Fruit fly (Drosophila melanogaster) whole organism, embryonic: ENCODE results near the gene PK1-R.

Experiments used
- ATbp ChIP-seq: fragments of 200-800 bp; sonication (Bioruptor generic); optimal IDR thresholded peaks from 2 replicates; lab custom pipeline; 2017; ENCODE audit warnings: missing biosample characterization, mild to moderate bottlenecking, missing genetic modification characterization, missing genetic modification reagents
- Abd-B ChIP-seq: fragments of 200-800 bp; sonication (Bioruptor generic); optimal IDR thresholded peaks from 2 replicates; lab custom pipeline; 2018; ENCODE audit warnings: missing biosample characterization, mild to moderate bottlenecking, missing genetic modification characterization, moderate library complexity
- Adf1 ChIP-seq: fragments of 200-800 bp; sonication (Bioruptor generic); IDR thresholded peaks from 2 replicates; pipeline ENCODE4 v1.3.6; 2022; ENCODE audit warnings: missing biosample characterization, missing genetic modification characterization
- Asciz ChIP-seq: fragments of 200-800 bp; sonication (Bioruptor generic); optimal IDR thresholded peaks from 2 replicates; lab custom pipeline; 2017; ENCODE audit warnings: missing biosample characterization, mild to moderate bottlenecking, missing genetic modification characterization, missing genetic modification reagents
- B-H1 ChIP-seq: fragments of 200-800 bp; sonication (Bioruptor generic); IDR thresholded peaks from 3 replicates; pipeline ENCODE4 v1.3.6; 2022; ENCODE audit warnings: missing biosample characterization, missing genetic modification characterization
- CG11247 ChIP-seq: fragments of 200-800 bp; sonication (Bioruptor generic); IDR thresholded peaks from 2 replicates; pipeline ENCODE4 v1.3.6; 2022; ENCODE audit warnings: missing biosample characterization, missing genetic modification characterization
- CG11695 ChIP-seq: fragments of 200-800 bp; sonication (Bioruptor generic); IDR thresholded peaks from 3 replicates; pipeline ENCODE4 v1.3.6; 2022; ENCODE audit warnings: missing biosample characterization, missing genetic modification characterization
- CG13296 ChIP-seq: fragments of 200-800 bp; sonication (Bioruptor generic); optimal IDR thresholded peaks from 3 replicates; lab custom pipeline; 2018; ENCODE audit warnings: missing biosample characterization, mild to moderate bottlenecking, missing genetic modification characterization
- CG14014 ChIP-seq: fragments of 200-800 bp; sonication (Bioruptor generic); IDR thresholded peaks from 2 replicates; pipeline ENCODE4 v1.3.6; 2022; ENCODE audit warnings: missing biosample characterization, missing genetic modification characterization
- CG17829 ChIP-seq: fragments of 200-800 bp; optimal IDR thresholded peaks from 2 replicates; lab custom pipeline; 2019; ENCODE audit warnings: missing biosample characterization, mild to moderate bottlenecking, missing genetic modification characterization, moderate library complexity
- CG18476 ChIP-seq: fragments of 200-800 bp; sonication (Bioruptor generic); optimal IDR thresholded peaks from 2 replicates; lab custom pipeline; 2016; ENCODE audit warnings: missing biosample characterization, mild to moderate bottlenecking, missing genetic modification characterization
- CG18619 ChIP-seq: fragments of 200-800 bp; sonication (Bioruptor generic); optimal IDR thresholded peaks from 3 replicates; lab custom pipeline; 2017; ENCODE audit warnings: missing biosample characterization, mild to moderate bottlenecking, missing genetic modification characterization
- CG2678 ChIP-seq: fragments of 200-800 bp; sonication (Bioruptor generic); optimal IDR thresholded peaks from 3 replicates; lab custom pipeline; 2019; ENCODE audit warnings: missing biosample characterization, mild to moderate bottlenecking, missing genetic modification characterization, moderate library complexity
- CG30403 ChIP-seq: fragments of 200-800 bp; sonication (Bioruptor generic); optimal IDR thresholded peaks from 3 replicates; lab custom pipeline; 2016; ENCODE audit warnings: missing biosample characterization, missing genetic modification characterization
- CG6654 ChIP-seq: fragments of 200-800 bp; sonication (Bioruptor generic); optimal IDR thresholded peaks from 2 replicates; lab custom pipeline; 2017; ENCODE audit warnings: missing biosample characterization, mild to moderate bottlenecking, missing genetic modification characterization
- CG7372 ChIP-seq: fragments of 200-800 bp; sonication (Bioruptor generic); IDR thresholded peaks from 2 replicates; pipeline ENCODE4 v1.3.6; 2022; ENCODE audit warnings: missing biosample characterization, missing genetic modification characterization
- CG7786 ChIP-seq: fragments of 200-800 bp; sonication (Bioruptor generic); optimal IDR thresholded peaks from 2 replicates; lab custom pipeline; 2016; ENCODE audit warnings: missing biosample characterization, missing genetic modification characterization
- CG9609 ChIP-seq: fragments of 200-800 bp; sonication (Bioruptor generic); optimal IDR thresholded peaks from 3 replicates; lab custom pipeline; 2016; ENCODE audit warnings: missing biosample characterization, missing genetic modification characterization
- D ChIP-seq, 2 experiments: fragments of 200-800 bp in 1 of 2; fragments of >200 bp in 1 of 2; sonication (Bioruptor generic) in 1 of 2; optimal IDR thresholded peaks; 2 replicates in 1 of 2; 3 replicates in 1 of 2; lab custom pipeline; 2017; ENCODE audit warnings: mild to moderate bottlenecking in 1 of 2, missing biosample characterization in 1 of 2, missing genetic modification characterization in 1 of 2, missing genetic modification reagents in 1 of 2
- Deaf1 ChIP-seq: fragments of 200-800 bp; optimal IDR thresholded peaks from 3 replicates; lab custom pipeline; 2019; ENCODE audit warnings: missing biosample characterization, mild to moderate bottlenecking, missing genetic modification characterization, moderate library complexity
- Drgx ChIP-seq: fragments of 200-800 bp; sonication (Bioruptor generic); IDR thresholded peaks from 2 replicates; pipeline ENCODE4 v1.3.6; 2022; ENCODE audit warnings: missing biosample characterization, missing genetic modification characterization
- E2f1 ChIP-seq: fragments of 200-800 bp; sonication (Bioruptor generic); IDR thresholded peaks from 2 replicates; pipeline ENCODE4 v1.3.6; 2022; ENCODE audit warnings: missing biosample characterization, missing genetic modification characterization
- Eip74EF ChIP-seq, 2 experiments: fragments of 200-800 bp in 1 of 2; fragments of >200 bp in 1 of 2; sonication (Bioruptor generic) in 1 of 2; optimal IDR thresholded peaks; 2 replicates each; lab custom pipeline; 2017 to 2019; ENCODE audit warnings: missing biosample characterization in 2 of 2, missing genetic modification characterization in 2 of 2, mild to moderate bottlenecking in 1 of 2, moderate library complexity in 1 of 2
- Fer1 ChIP-seq: fragments of 200-800 bp; sonication (Bioruptor generic); optimal IDR thresholded peaks from 2 replicates; lab custom pipeline; 2017; ENCODE audit warnings: missing biosample characterization, mild to moderate bottlenecking, missing genetic modification characterization
- Fer3 ChIP-seq: fragments of 200-800 bp; sonication (Bioruptor generic); optimal IDR thresholded peaks from 2 replicates; lab custom pipeline; 2018; ENCODE audit warnings: missing biosample characterization, mild to moderate bottlenecking, missing genetic modification characterization, moderate library complexity
- H15 ChIP-seq: fragments of 200-800 bp; sonication (Bioruptor generic); IDR thresholded peaks from 3 replicates; pipeline ENCODE4 v1.3.6; 2022; ENCODE audit warnings: missing biosample characterization, missing genetic modification characterization
- HLH3B ChIP-seq: fragments of 200-800 bp; sonication (Bioruptor generic); IDR thresholded peaks from 2 replicates; pipeline ENCODE4 v1.3.6; 2022; ENCODE audit warnings: missing biosample characterization, missing genetic modification characterization
- Hmr ChIP-seq: fragments of 200-800 bp; sonication (Bioruptor generic); optimal IDR thresholded peaks from 3 replicates; lab custom pipeline; 2017; ENCODE audit warnings: mild to moderate bottlenecking, missing biosample characterization, missing genetic modification reagents, missing genetic modification characterization
- Meics ChIP-seq: fragments of 200-800 bp; sonication (Bioruptor generic); optimal IDR thresholded peaks from 2 replicates; lab custom pipeline; 2017; ENCODE audit warnings: missing biosample characterization, mild to moderate bottlenecking, missing genetic modification characterization
- Oaz ChIP-seq: fragments of 200-800 bp; sonication (Bioruptor generic); IDR thresholded peaks from 2 replicates; pipeline ENCODE4 v1.3.6; 2022; ENCODE audit warnings: missing biosample characterization, missing genetic modification characterization
- Optix ChIP-seq: fragments of 200-800 bp; sonication (Bioruptor generic); IDR thresholded peaks from 3 replicates; pipeline ENCODE4 v1.3.6; 2022; ENCODE audit warnings: missing biosample characterization, missing genetic modification characterization
- Usf ChIP-seq: fragments of 200-800 bp; sonication (Bioruptor generic); optimal IDR thresholded peaks from 2 replicates; lab custom pipeline; 2017; ENCODE audit warnings: missing genotype, missing biosample characterization, missing genetic modification characterization
- Vsx1 ChIP-seq: fragments of 200-800 bp; sonication (Bioruptor generic); optimal IDR thresholded peaks from 2 replicates; lab custom pipeline; 2017; ENCODE audit warnings: missing biosample characterization, mild to moderate bottlenecking, missing genetic modification characterization, missing genetic modification reagents
- ara ChIP-seq: fragments of 200-800 bp; sonication (Bioruptor generic); IDR thresholded peaks from 2 replicates; pipeline ENCODE4 v1.3.6; 2022; ENCODE audit warnings: missing biosample characterization, missing genetic modification characterization
- bcd ChIP-seq: fragments of 200-800 bp; sonication (Bioruptor generic); optimal IDR thresholded peaks from 2 replicates; lab custom pipeline; 2017; ENCODE audit warnings: missing biosample characterization, mild to moderate bottlenecking, missing genetic modification characterization
- eve ChIP-seq, 2 experiments: fragments of >200 bp; optimal IDR thresholded peaks; 2 replicates each; lab custom pipeline; 2017; ENCODE audit warnings: missing biosample characterization in 2 of 2, missing genetic modification characterization in 2 of 2
- gce ChIP-seq: fragments of 200-800 bp; sonication (Bioruptor generic); IDR thresholded peaks from 3 replicates; pipeline ENCODE4 v1.3.6; 2022; ENCODE audit warnings: missing biosample characterization, missing genetic modification characterization
- gsb ChIP-seq: fragments of 200-800 bp; sonication (Bioruptor generic); IDR thresholded peaks from 2 replicates; pipeline ENCODE4 v1.3.6; 2022; ENCODE audit warnings: missing biosample characterization, missing genetic modification characterization
- gsb-n ChIP-seq: fragments of 200-800 bp; sonication (Bioruptor generic); optimal IDR thresholded peaks from 3 replicates; lab custom pipeline; 2018; ENCODE audit warnings: missing biosample characterization, mild to moderate bottlenecking, missing genetic modification characterization
- kah ChIP-seq: fragments of 200-800 bp; sonication (Bioruptor generic); optimal IDR thresholded peaks from 2 replicates; lab custom pipeline; 2018; ENCODE audit warnings: missing biosample characterization, mild to moderate bottlenecking, missing genetic modification characterization
- lilli ChIP-seq: fragments of 200-800 bp; sonication (Bioruptor generic); optimal IDR thresholded peaks from 3 replicates; lab custom pipeline; 2016; ENCODE audit warnings: missing biosample characterization, missing genetic modification characterization
- nmo ChIP-seq: fragments of 200-800 bp; sonication (Bioruptor generic); optimal IDR thresholded peaks from 2 replicates; lab custom pipeline; 2018; ENCODE audit warnings: missing biosample characterization, mild to moderate bottlenecking, missing genetic modification characterization, moderate library complexity
- odd ChIP-seq: fragments of 200-800 bp; sonication (Bioruptor generic); optimal IDR thresholded peaks from 2 replicates; lab custom pipeline; 2017; ENCODE audit warnings: missing biosample characterization, mild to moderate bottlenecking, missing genetic modification characterization
- p53 ChIP-seq: fragments of 200-800 bp; sonication (Bioruptor generic); optimal IDR thresholded peaks from 2 replicates; lab custom pipeline; 2016; ENCODE audit warnings: missing biosample characterization, missing genetic modification characterization
- pfk ChIP-seq: fragments of 200-800 bp; sonication (Bioruptor generic); optimal IDR thresholded peaks from 2 replicates; lab custom pipeline; 2018; ENCODE audit warnings: missing biosample characterization, mild to moderate bottlenecking, missing genetic modification characterization, moderate library complexity
- sc ChIP-seq, 3 experiments: fragments of >200 bp in 2 of 3; fragments of 200-800 bp in 1 of 3; sonication (Bioruptor generic) in 1 of 3; optimal IDR thresholded peaks; 2 replicates in 2 of 3; 3 replicates in 1 of 3; lab custom pipeline; 2017; ENCODE audit warnings: mild to moderate bottlenecking in 1 of 3, missing biosample characterization in 1 of 3, missing genetic modification characterization in 1 of 3, missing genetic modification reagents in 1 of 3
- sens ChIP-seq: fragments of 200-800 bp; sonication (Bioruptor generic); peaks from one replicate; lab custom pipeline; 2016; ENCODE audit warnings: missing biosample characterization, missing genetic modification characterization
- slp2 ChIP-seq: fragments of 200-800 bp; sonication (Bioruptor generic); optimal IDR thresholded peaks from 2 replicates; lab custom pipeline; 2016; ENCODE audit warnings: missing biosample characterization, missing genetic modification characterization
- tna ChIP-seq: fragments of 200-800 bp; sonication (Bioruptor generic); IDR thresholded peaks from 2 replicates; pipeline ENCODE4 v1.3.6; 2022; ENCODE audit warnings: missing biosample characterization, missing genetic modification characterization; ENCODE audit not compliant: partially characterized antibody
- wor ChIP-seq: fragments of 200-800 bp; sonication (Bioruptor generic); IDR thresholded peaks from 2 replicates; pipeline ENCODE4 v1.3.6; 2022; ENCODE audit warnings: missing biosample characterization, missing genetic modification characterization

The PK1-R gene

DNA sequence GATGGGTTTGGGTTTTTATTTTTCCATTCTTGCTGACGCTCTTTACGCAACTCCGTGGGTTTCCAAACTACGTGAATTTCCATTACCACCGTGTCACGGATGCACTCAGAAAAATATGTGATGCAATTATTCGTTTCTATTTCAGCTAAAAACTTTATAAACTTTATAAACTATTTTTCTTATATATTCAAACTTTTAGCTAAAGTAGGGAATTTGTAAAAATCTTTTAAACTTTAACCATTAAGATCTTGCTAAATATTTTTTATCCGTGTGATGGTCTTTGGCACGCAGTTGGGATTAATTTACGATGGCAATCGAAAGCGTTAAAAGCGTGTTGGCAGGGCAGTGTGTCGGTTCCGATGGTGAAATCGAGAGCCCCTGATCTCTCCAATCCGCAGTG, 7.5 kb downstream of the PK1-R start (continued):
- peak; percentile 36; the same call in 1 of the 2 replicates for TF ChIP-seq Oaz
- TF ChIP-seq CG11695 (GFP tag; lab: Robert Waterston, UW) = no peak
- peak; percentile 36; the same call in 1 of the 3 replicates for TF ChIP-seq B-H1 (GFP tag; lab: Robert Waterston, UW)
- TF ChIP-seq sens (GFP tag; lab: Kevin White, UChicago) = peak; percentile 85
- peak; percentile 53; the same call in 1 of the 2 replicates for TF ChIP-seq ara (GFP tag; lab: Robert Waterston, UW)
- TF ChIP-seq CG11247 (GFP tag; lab: Robert Waterston, UW) = no peak
- TF ChIP-seq CG7372 (GFP tag; lab: Robert Waterston, UW) = 0 out of 2 replicates have a peak, but pooled peaks have one; percentile 15
- no peak for TF ChIP-seq sc (optimal IDR thresholded peaks at IDR 0.05; lab: Kevin White, UChicago)
- TF ChIP-seq sc (GFP tag; optimal IDR thresholded peaks at IDR 0.05; lab: Kevin White, UChicago) = peak; percentile 11
- no peak for TF ChIP-seq CG9609 (GFP tag; lab: Kevin White, UChicago)
- TF ChIP-seq tna (GFP tag; lab: Robert Waterston, UW) = no peak
- peak; percentile 40; the same call in 1 of the 2 replicates for TF ChIP-seq wor
- TF ChIP-seq kah (GFP tag; lab: Kevin White, UChicago) = peak; percentile 17
- TF ChIP-seq bcd (GFP tag; lab: Kevin White, UChicago) = no peak
- TF ChIP-seq p53 (GFP tag; lab: Kevin White, UChicago) = no peak
- TF ChIP-seq CG17829 (tag; lab: Kevin White, UChicago) = peak; percentile 37
- TF ChIP-seq Usf (GFP tag; lab: Kevin White, UChicago) = no peak
- TF ChIP-seq eve (GFP tag; optimal IDR thresholded peaks at IDR 0.05; lab: Kevin White, UChicago) = peak in 1 of 2 experiments; percentile 12
- TF ChIP-seq lilli (GFP tag; lab: Kevin White, UChicago) = peak; percentile 15
- peak; percentile 32 for TF ChIP-seq Meics
- TF ChIP-seq CG14014 (GFP tag; lab: Robert Waterston, UW) = peak; percentile 55
- no peak for TF ChIP-seq D (optimal IDR thresholded peaks at IDR 0.05; lab: Kevin White, UChicago)
- peak; percentile 34 for TF ChIP-seq D (GFP tag; optimal IDR thresholded peaks at IDR 0.05; lab: Kevin White, UChicago)
- peak; percentile 46 for TF ChIP-seq Asciz
- TF ChIP-seq Fer1 (GFP tag; lab: Kevin White, UChicago) = peak; percentile 61
- TF ChIP-seq pfk (GFP tag; lab: Kevin White, UChicago) = no peak
- TF ChIP-seq slp2 = no peak
- no peak for TF ChIP-seq Drgx (GFP tag; lab: Robert Waterston, UW)
- TF ChIP-seq odd (GFP tag; lab: Kevin White, UChicago) = peak; percentile 44
- TF ChIP-seq Abd-B (GFP tag; lab: Kevin White, UChicago) = peak; percentile 32
- TF ChIP-seq Fer3 (tag; lab: Kevin White, UChicago) = peak; percentile 50
- TF ChIP-seq HLH3B (GFP tag; lab: Robert Waterston, UW) = peak; percentile 70
- TF ChIP-seq CG6654 = peak; percentile 24
- TF ChIP-seq CG18476 = peak; percentile 41
- peak; percentile 53 for TF ChIP-seq CG30403
- peak; percentile 39 for TF ChIP-seq Vsx1
- TF ChIP-seq gsb-n = peak; percentile 44
- 0 out of 2 replicates have a peak, but pooled peaks have one; percentile 21 for TF ChIP-seq Adf1 (GFP tag; lab: Robert Waterston, UW)
- TF ChIP-seq E2f1 = no peak
- TF ChIP-seq H15 (GFP tag; lab: Robert Waterston, UW) = 0 out of 3 replicates have a peak, but pooled peaks have one; percentile 29
- peak; percentile 33 for TF ChIP-seq Hmr
- TF ChIP-seq nmo (GFP tag; lab: Kevin White, UChicago) = peak; percentile 52
- peak; percentile 42 for TF ChIP-seq CG18619
- TF ChIP-seq gce (GFP tag; lab: Robert Waterston, UW) = no peak
- TF ChIP-seq Eip74EF (GFP tag; optimal IDR thresholded peaks at IDR 0.05; lab: Kevin White, UChicago) = peak in 1 of 2 experiments; percentile 42
- TF ChIP-seq Deaf1 (tag; lab: Kevin White, UChicago) = peak; percentile 33
- no peak for TF ChIP-seq CG7786 (GFP tag; lab: Kevin White, UChicago)
- TF ChIP-seq gsb (GFP tag; lab: Robert Waterston, UW) = no peak
- TF ChIP-seq CG2678 (tag; lab: Kevin White, UChicago) = peak; percentile 77
- TF ChIP-seq Optix (GFP tag; lab: Robert Waterston, UW) = no peak
- TF ChIP-seq ATbp (GFP tag; lab: Kevin White, UChicago) = peak; percentile 64
- TF ChIP-seq CG13296 (GFP tag; lab: Kevin White, UChicago) = peak; percentile 52
